Worm (Caenorhabditis elegans): ENCODE measurements around the gene mrpl-44.

mrpl-44 gene

DNA sequence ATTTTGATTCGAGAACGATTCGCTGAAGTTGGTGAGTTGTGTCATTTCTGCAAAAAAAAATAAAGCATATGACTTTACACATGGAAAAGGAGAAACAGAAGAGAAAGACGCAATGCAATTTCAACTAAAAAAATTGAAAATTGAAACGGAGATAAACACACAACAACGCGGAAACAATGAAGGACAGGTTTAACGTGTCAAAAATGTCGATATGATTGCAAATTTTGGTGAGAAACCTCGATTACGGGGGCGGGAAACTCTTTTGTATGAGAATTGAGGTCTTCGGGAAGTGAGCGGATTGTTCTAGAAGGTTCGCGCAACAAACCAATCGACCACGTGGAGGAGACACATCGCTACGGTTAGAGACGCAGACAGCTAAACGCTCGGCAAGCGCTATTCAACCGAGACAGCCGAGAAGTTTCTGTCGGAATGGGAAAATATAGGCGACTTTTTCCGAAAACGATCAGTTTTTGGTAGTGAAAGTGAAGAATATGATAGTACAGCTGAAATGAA, 35.4 kb downstream of the mrpl-44 start, which contains the start of gene R107.5 (continued):
- TF ChIP-seq sdz-38 (tag; optimal IDR thresholded peaks at IDR 0.05) = no peak
- TF ChIP-seq lir-1 (GFP tag; conservative IDR thresholded peaks at IDR 0.05) = peak; percentile 93
- peak; percentile 54 for TF ChIP-seq F52B5.7 (tag; optimal IDR thresholded peaks at IDR 0.05)
- TF ChIP-seq let-607 (tag; optimal IDR thresholded peaks at IDR 0.05) = peak; percentile 95 to 98
- TF ChIP-seq mcd-1 (GFP tag; IDR thresholded peaks at IDR 0.05) = peak; percentile 89
- TF ChIP-seq ceh-40 (GFP tag; IDR thresholded peaks at IDR 0.05) = 0 out of 2 replicates have a peak, but pooled peaks have one; percentile 42
- peak; percentile 95 for TF ChIP-seq hmg-1.2 (GFP tag; IDR thresholded peaks at IDR 0.05)
- TF ChIP-seq lsl-1 (GFP tag; optimal IDR thresholded peaks at IDR 0.05) = peak; percentile 22
- TF ChIP-seq madf-3 (GFP tag; IDR thresholded peaks at IDR 0.05) = peak; percentile 82
- TF ChIP-seq B0019.2 (GFP tag; conservative IDR thresholded peaks at IDR 0.05) = peak; percentile 46; the same call in 1 of the 2 replicates
- peak; percentile 59; the same call in 1 of the 2 replicates for TF ChIP-seq F33H1.4 (GFP tag; IDR thresholded peaks at IDR 0.05)
- peak; percentile 87 for TF ChIP-seq cebp-2 (GFP tag; IDR thresholded peaks at IDR 0.05)
- TF ChIP-seq F55B11.4 (tag; optimal IDR thresholded peaks at IDR 0.05; ENCODE audit: borderline replicate concordance, insufficient read depth) = no peak
- peak; percentile 71 for TF ChIP-seq akir-1 (GFP tag; optimal IDR thresholded peaks at IDR 0.05)
- peak; percentile 94 for TF ChIP-seq zim-3 (tag; optimal IDR thresholded peaks at IDR 0.05)
- peak; percentile 81 for TF ChIP-seq B0035.1 (tag; optimal IDR thresholded peaks at IDR 0.05)
- TF ChIP-seq ceh-100 (GFP tag; IDR thresholded peaks at IDR 0.05) = peak; percentile 58; the same call in 1 of the 2 replicates
- peak; percentile 76 for TF ChIP-seq madf-10 (tag; optimal IDR thresholded peaks at IDR 0.05)
- no peak for TF ChIP-seq snpc-4 (GFP tag; optimal IDR thresholded peaks at IDR 0.05)
- TF ChIP-seq snpc-4 (tag; optimal IDR thresholded peaks at IDR 0.05) = peak in 2 of 4 experiments; percentile 48 to 77
- peak; percentile 62 for TF ChIP-seq ceh-79 (tag; optimal IDR thresholded peaks at IDR 0.05)
- 0 out of 2 replicates have a peak, but pooled peaks have one; percentile 68 for TF ChIP-seq nhr-120 (GFP tag; IDR thresholded peaks at IDR 0.05)
- TF ChIP-seq unc-62 (GFP tag; optimal IDR thresholded peaks at IDR 0.05) = peak; percentile 8
- TF ChIP-seq rcor-1 (GFP tag; IDR thresholded peaks at IDR 0.05) = peak; percentile 87
- no peak for TF ChIP-seq snpc-3.4 (tag; optimal IDR thresholded peaks at IDR 0.05)
- TF ChIP-seq nhr-90 (tag; optimal IDR thresholded peaks at IDR 0.05) = peak; percentile 22
- no peak for TF ChIP-seq hmg-20 (GFP tag; IDR thresholded peaks at IDR 0.05)
- TF ChIP-seq ceh-58 (GFP tag; IDR thresholded peaks at IDR 0.05) = no peak
- peak; percentile 65; the same call in 1 of the 2 replicates for TF ChIP-seq bed-2 (GFP tag; IDR thresholded peaks at IDR 0.05)
- TF ChIP-seq nfya-2 (GFP tag; IDR thresholded peaks at IDR 0.05) = no peak
- peak; percentile 66; the same call in 1 of the 2 replicates for TF ChIP-seq attf-3 (GFP tag; conservative IDR thresholded peaks at IDR 0.05)
- TF ChIP-seq ztf-3 (GFP tag; optimal IDR thresholded peaks at IDR 0.05) = peak; percentile 96
- TF ChIP-seq Y67H2A.10 (GFP tag; conservative IDR thresholded peaks at IDR 0.05) = peak; percentile 96
- peak; percentile 55; the same call in 1 of the 2 replicates for TF ChIP-seq attf-6 (GFP tag; IDR thresholded peaks at IDR 0.05)
- TF ChIP-seq egl-44 (GFP tag; IDR thresholded peaks at IDR 0.05) = peak; percentile 84
- no peak for TF ChIP-seq T26A5.8 (tag; optimal IDR thresholded peaks at IDR 0.05)
- TF ChIP-seq ztf-18 (tag; optimal IDR thresholded peaks at IDR 0.05) = peak; percentile 63
- peak; percentile 97 for TF ChIP-seq nfyb-1 (GFP tag; IDR thresholded peaks at IDR 0.05)
- TF ChIP-seq C17E4.6 (GFP tag; IDR thresholded peaks at IDR 0.05) = peak; percentile 77
- TF ChIP-seq Y79H2A.3 (GFP tag; conservative IDR thresholded peaks at IDR 0.05) = 0 out of 2 replicates have a peak, but pooled peaks have one; percentile 21
- TF ChIP-seq ztf-6 (GFP tag; IDR thresholded peaks at IDR 0.05) = 0 out of 2 replicates have a peak, but pooled peaks have one; percentile 60
- TF ChIP-seq somi-1 (GFP tag; optimal IDR thresholded peaks at IDR 0.05) = peak; percentile 97
- TF ChIP-seq zfh-2 (GFP tag; conservative IDR thresholded peaks at IDR 0.05) = peak; percentile 93
- peak; percentile 76 for TF ChIP-seq tbp1 (GFP tag; optimal IDR thresholded peaks at IDR 0.05)
- 0 out of 2 replicates have a peak, but pooled peaks have one; percentile 59 for TF ChIP-seq bed-1 (GFP tag; IDR thresholded peaks at IDR 0.05)
- no peak for TF ChIP-seq efl-1 (GFP tag; optimal IDR thresholded peaks at IDR 0.05)
- no peak for TF ChIP-seq snpc-1.1 (tag; optimal IDR thresholded peaks at IDR 0.05; ENCODE audit: insufficient read depth)

Data from whole organism, young adult.